Fruit fly (Drosophila melanogaster) whole organism, embryonic: Measurements from ENCODE around the gene PIP82.

Source experiments
- Abd-B ChIP-seq: fragments of 200-800 bp; sonication (Bioruptor generic); optimal IDR thresholded peaks from 2 replicates; lab custom pipeline; 2018; ENCODE audit warnings: missing biosample characterization, mild to moderate bottlenecking, missing genetic modification characterization, moderate library complexity
- Atf3 ChIP-seq: fragments of 200-800 bp; sonication (Bioruptor generic); optimal IDR thresholded peaks from 3 replicates; lab custom pipeline; 2016; ENCODE audit warnings: missing biosample characterization, missing genetic modification characterization
- B-H2 ChIP-seq: fragments of 200-800 bp; sonication (Bioruptor generic); optimal IDR thresholded peaks from 2 replicates; lab custom pipeline; 2018; ENCODE audit warnings: missing biosample characterization, mild to moderate bottlenecking, missing genetic modification characterization
- CG10209 ChIP-seq: fragments of 200-800 bp; sonication (Bioruptor generic); optimal IDR thresholded peaks from 3 replicates; lab custom pipeline; 2017; ENCODE audit warnings: missing biosample characterization, mild to moderate bottlenecking, missing genetic modification characterization, missing genetic modification reagents
- CG10366 ChIP-seq: fragments of 200-800 bp; sonication (Bioruptor generic); IDR thresholded peaks from 2 replicates; pipeline ENCODE4 v1.3.6; 2022; ENCODE audit warnings: missing biosample characterization, missing genetic modification characterization
- CG11398 ChIP-seq: fragments of 200-800 bp; sonication (Bioruptor generic); optimal IDR thresholded peaks from 2 replicates; lab custom pipeline; 2016; ENCODE audit warnings: missing biosample characterization, missing genetic modification characterization
- CG12071 ChIP-seq: fragments of 200-800 bp; sonication (Bioruptor generic); optimal IDR thresholded peaks from 3 replicates; lab custom pipeline; 2018; ENCODE audit warnings: missing biosample characterization, mild to moderate bottlenecking, missing genetic modification characterization
- CG12299 ChIP-seq: fragments of 200-800 bp; sonication (Bioruptor generic); optimal IDR thresholded peaks from 2 replicates; lab custom pipeline; 2018; ENCODE audit warnings: missing biosample characterization, mild to moderate bottlenecking, missing genetic modification characterization
- CG12744 ChIP-seq: fragments of 200-800 bp; sonication (Bioruptor generic); optimal IDR thresholded peaks from 2 replicates; lab custom pipeline; 2016; ENCODE audit warnings: missing biosample characterization, missing genetic modification characterization
- CG13287 ChIP-seq: fragments of 200-800 bp; sonication (Bioruptor generic); IDR thresholded peaks from 2 replicates; pipeline ENCODE4 v1.3.6; 2022; ENCODE audit warnings: missing biosample characterization, missing genetic modification characterization; ENCODE audit not compliant: partially characterized antibody
- CG14710 ChIP-seq: fragments of 200-800 bp; sonication (Bioruptor generic); optimal IDR thresholded peaks from 3 replicates; lab custom pipeline; 2019; ENCODE audit warnings: missing biosample characterization, mild to moderate bottlenecking, missing genetic modification characterization, moderate library complexity
- CG15601 ChIP-seq: fragments of 200-800 bp; sonication (Bioruptor generic); optimal IDR thresholded peaks from 3 replicates; lab custom pipeline; 2019; ENCODE audit warnings: missing biosample characterization, mild to moderate bottlenecking, missing genetic modification characterization, moderate library complexity
- CG17568 ChIP-seq: fragments of 200-800 bp; sonication (Bioruptor generic); optimal IDR thresholded peaks from 2 replicates; lab custom pipeline; 2018; ENCODE audit warnings: missing biosample characterization, mild to moderate bottlenecking, missing genetic modification characterization, moderate library complexity
- CG17829 ChIP-seq: fragments of 200-800 bp; optimal IDR thresholded peaks from 2 replicates; lab custom pipeline; 2019; ENCODE audit warnings: missing biosample characterization, mild to moderate bottlenecking, missing genetic modification characterization, moderate library complexity
- CG18619 ChIP-seq: fragments of 200-800 bp; sonication (Bioruptor generic); optimal IDR thresholded peaks from 3 replicates; lab custom pipeline; 2017; ENCODE audit warnings: missing biosample characterization, mild to moderate bottlenecking, missing genetic modification characterization
- CG18764 ChIP-seq: fragments of 200-800 bp; sonication (Bioruptor generic); optimal IDR thresholded peaks from 3 replicates; lab custom pipeline; 2016; ENCODE audit warnings: missing biosample characterization, missing genetic modification characterization
- CG2875 ChIP-seq: fragments of 200-800 bp; sonication (Bioruptor generic); optimal IDR thresholded peaks from 2 replicates; lab custom pipeline; 2017; ENCODE audit warnings: missing biosample characterization, mild to moderate bottlenecking, missing genetic modification characterization, missing genetic modification reagents
- CG3281 ChIP-seq: fragments of 200-800 bp; sonication (Bioruptor generic); optimal IDR thresholded peaks from 3 replicates; lab custom pipeline; 2017; ENCODE audit warnings: missing biosample characterization, mild to moderate bottlenecking, missing genetic modification characterization
- CG3838 ChIP-seq: fragments of 200-800 bp; sonication (Bioruptor generic); optimal IDR thresholded peaks from 3 replicates; lab custom pipeline; 2016; ENCODE audit warnings: missing biosample characterization, missing genetic modification characterization
- CG43689 ChIP-seq: fragments of 200-800 bp; sonication (Bioruptor generic); IDR thresholded peaks from 2 replicates; pipeline ENCODE4 v1.3.6; 2022; ENCODE audit warnings: missing biosample characterization, missing genetic modification characterization
- CG4707 ChIP-seq: fragments of 200-800 bp; sonication (Bioruptor generic); optimal IDR thresholded peaks from 2 replicates; lab custom pipeline; 2018; ENCODE audit warnings: missing biosample characterization, mild to moderate bottlenecking, missing genetic modification characterization, moderate library complexity
- CG5180 ChIP-seq: fragments of 200-800 bp; sonication (Bioruptor generic); optimal IDR thresholded peaks from 3 replicates; lab custom pipeline; 2017; ENCODE audit warnings: missing biosample characterization, missing genetic modification characterization, mild to moderate bottlenecking, moderate library complexity, missing genetic modification reagents
- CG6175 ChIP-seq: fragments of 200-800 bp; sonication (Bioruptor generic); IDR thresholded peaks from 3 replicates; pipeline ENCODE4 v1.3.6; 2022; ENCODE audit warnings: missing biosample characterization, missing genetic modification characterization
- CG7745 ChIP-seq: fragments of 200-800 bp; sonication (Bioruptor generic); optimal IDR thresholded peaks from 2 replicates; lab custom pipeline; 2018; ENCODE audit warnings: missing biosample characterization, mild to moderate bottlenecking, missing genetic modification characterization, moderate library complexity
- CG8478 ChIP-seq: fragments of >200 bp; optimal IDR thresholded peaks from 2 replicates; lab custom pipeline; 2018
- CG8944 ChIP-seq: fragments of 200-800 bp; sonication (Bioruptor generic); optimal IDR thresholded peaks from 3 replicates; lab custom pipeline; 2016; ENCODE audit warnings: missing biosample characterization, missing genetic modification characterization
- Dad ChIP-seq: fragments of 200-800 bp; sonication (Bioruptor generic); optimal IDR thresholded peaks from 3 replicates; lab custom pipeline; 2016; ENCODE audit warnings: missing biosample characterization, missing genetic modification characterization
- HLHmδ ChIP-seq: fragments of 200-800 bp; sonication (Bioruptor generic); optimal IDR thresholded peaks from 2 replicates; lab custom pipeline; 2018; ENCODE audit warnings: missing biosample characterization, mild to moderate bottlenecking, missing genetic modification characterization, moderate library complexity
- Pdp1 ChIP-seq, 2 experiments: fragments of 200-800 bp; sonication (Bioruptor generic); optimal IDR thresholded peaks; 3 replicates each; lab custom pipeline; 2016; ENCODE audit warnings: missing biosample characterization in 2 of 2, missing genetic modification characterization in 2 of 2, mild to moderate bottlenecking in 1 of 2, moderate library complexity in 1 of 2
- Scr ChIP-seq: fragments of 200-800 bp; sonication (Bioruptor generic); IDR thresholded peaks from 2 replicates; pipeline ENCODE4 v1.3.6; 2022; ENCODE audit warnings: missing biosample characterization, missing genetic modification characterization; ENCODE audit not compliant: partially characterized antibody
- Sox100B ChIP-seq: fragments of 200-800 bp; sonication (Bioruptor generic); optimal IDR thresholded peaks from 3 replicates; lab custom pipeline; 2018; ENCODE audit warnings: missing biosample characterization, mild to moderate bottlenecking, missing genetic modification characterization
- Sox102F ChIP-seq: fragments of 200-800 bp; sonication (Bioruptor generic); optimal IDR thresholded peaks from 2 replicates; lab custom pipeline; 2018; ENCODE audit warnings: missing biosample characterization, mild to moderate bottlenecking, missing genetic modification characterization, moderate library complexity
- Sry-β ChIP-seq: fragments of 200-800 bp; sonication (Bioruptor generic); optimal IDR thresholded peaks from 2 replicates; lab custom pipeline; 2018; ENCODE audit warnings: missing biosample characterization, mild to moderate bottlenecking, missing genetic modification characterization, moderate library complexity
- Stat92E ChIP-seq, 3 experiments: fragments of >200 bp in 2 of 3; fragments of 200-800 bp in 1 of 3; sonication (Bioruptor generic) in 1 of 3; optimal IDR thresholded peaks; 2 replicates each; lab custom pipeline; 2017 to 2019; ENCODE audit warnings: missing biosample characterization in 3 of 3, missing genetic modification characterization in 3 of 3, mild to moderate bottlenecking in 1 of 3, moderate library complexity in 1 of 3
- bcd ChIP-seq: fragments of 200-800 bp; sonication (Bioruptor generic); optimal IDR thresholded peaks from 2 replicates; lab custom pipeline; 2017; ENCODE audit warnings: missing biosample characterization, mild to moderate bottlenecking, missing genetic modification characterization
- br ChIP-seq: fragments of >200 bp; optimal IDR thresholded peaks from 2 replicates; lab custom pipeline; 2017
- cas ChIP-seq: fragments of 200-800 bp; sonication (Bioruptor generic); IDR thresholded peaks from 2 replicates; pipeline ENCODE4 v1.3.6; 2022; ENCODE audit warnings: missing biosample characterization, missing genetic modification characterization
- croc ChIP-seq: fragments of 200-800 bp; sonication (Bioruptor generic); conservative IDR thresholded peaks from 3 replicates; pipeline ENCODE4 v1.3.6; 2022; ENCODE audit warnings: missing biosample characterization, missing genetic modification characterization
- disco-r ChIP-seq: fragments of 200-800 bp; sonication (Bioruptor generic); optimal IDR thresholded peaks from 2 replicates; lab custom pipeline; 2016; ENCODE audit warnings: missing biosample characterization, missing genetic modification characterization
- fd96Cb ChIP-seq: fragments of 200-800 bp; sonication (Bioruptor generic); optimal IDR thresholded peaks from 2 replicates; lab custom pipeline; 2018; ENCODE audit warnings: missing biosample characterization, mild to moderate bottlenecking, missing genetic modification characterization, moderate library complexity
- ftz-f1 ChIP-seq: fragments of 200-800 bp; sonication (Bioruptor generic); optimal IDR thresholded peaks from 2 replicates; lab custom pipeline; 2016; ENCODE audit warnings: missing biosample characterization, missing genetic modification characterization
- gem ChIP-seq: fragments of 200-800 bp; sonication (Bioruptor generic); optimal IDR thresholded peaks from 2 replicates; lab custom pipeline; 2019; ENCODE audit warnings: missing biosample characterization, mild to moderate bottlenecking, missing genetic modification characterization, moderate library complexity
- gt ChIP-seq: fragments of 200-800 bp; sonication (Bioruptor generic); IDR thresholded peaks from 2 replicates; pipeline ENCODE4 v1.3.6; 2022; ENCODE audit warnings: missing biosample characterization, missing genetic modification characterization
- hb ChIP-seq: fragments of 200-800 bp; sonication (Bioruptor generic); IDR thresholded peaks from 3 replicates; pipeline ENCODE4 v1.3.6; 2022; ENCODE audit warnings: missing biosample characterization, missing genetic modification characterization; ENCODE audit not compliant: partially characterized antibody
- odd ChIP-seq: fragments of 200-800 bp; sonication (Bioruptor generic); optimal IDR thresholded peaks from 2 replicates; lab custom pipeline; 2017; ENCODE audit warnings: missing biosample characterization, mild to moderate bottlenecking, missing genetic modification characterization
- pfk ChIP-seq: fragments of 200-800 bp; sonication (Bioruptor generic); optimal IDR thresholded peaks from 2 replicates; lab custom pipeline; 2018; ENCODE audit warnings: missing biosample characterization, mild to moderate bottlenecking, missing genetic modification characterization, moderate library complexity
- pho ChIP-seq: fragments of 200-800 bp; sonication (Bioruptor generic); optimal IDR thresholded peaks from 2 replicates; lab custom pipeline; 2016; ENCODE audit warnings: missing biosample characterization, missing genetic modification characterization
- row ChIP-seq: fragments of 200-800 bp; sonication (Bioruptor generic); IDR thresholded peaks from 3 replicates; pipeline ENCODE4 v1.3.6; 2022; ENCODE audit warnings: missing biosample characterization, missing genetic modification characterization
- schlank ChIP-seq: fragments of 200-800 bp; sonication (Bioruptor generic); optimal IDR thresholded peaks from 2 replicates; lab custom pipeline; 2018; ENCODE audit warnings: missing biosample characterization, mild to moderate bottlenecking, missing genetic modification characterization
- vvl ChIP-seq: fragments of 200-800 bp; sonication (Bioruptor generic); IDR thresholded peaks from 2 replicates; pipeline ENCODE4 v1.3.6; 2022; ENCODE audit warnings: missing biosample characterization, missing genetic modification characterization

PIP82 gene

dm6 chrX:8492849-8493248, 36.6 kb downstream of the PIP82 start (continued):
- TF ChIP-seq CG13287 (GFP tag; lab: Robert Waterston, UW) = no peak
- peak; percentile 56 for TF ChIP-seq bcd (GFP tag; lab: Kevin White, UChicago)
- TF ChIP-seq CG17568 (GFP tag; lab: Kevin White, UChicago) = peak; percentile 39
- no peak for TF ChIP-seq CG12744 (GFP tag; lab: Kevin White, UChicago)
- no peak for TF ChIP-seq HLHmδ
- peak; percentile 39; the same call in 1 of the 2 replicates for TF ChIP-seq CG43689 (GFP tag; lab: Robert Waterston, UW)
- TF ChIP-seq Stat92E (GFP tag; optimal IDR thresholded peaks at IDR 0.05; lab: Kevin White, UChicago) = no peak
- TF ChIP-seq croc (GFP tag; lab: Robert Waterston, UW) = peak; percentile 68
- no peak for TF ChIP-seq schlank (tag; lab: Kevin White, UChicago)
- TF ChIP-seq CG2875 (GFP tag; lab: Kevin White, UChicago) = peak; percentile 78
- peak; percentile 48 for TF ChIP-seq CG14710 (tag; lab: Kevin White, UChicago)
- TF ChIP-seq Sry-β (GFP tag; lab: Kevin White, UChicago) = no peak
- peak; percentile 78 for TF ChIP-seq CG12071 (GFP tag; lab: Kevin White, UChicago)
- no peak for TF ChIP-seq hb
- TF ChIP-seq CG18764 (GFP tag; lab: Kevin White, UChicago) = peak; percentile 36
- peak; percentile 26 for TF ChIP-seq Dad (GFP tag; lab: Kevin White, UChicago)
- peak; percentile 73 for TF ChIP-seq CG17829 (tag; lab: Kevin White, UChicago)
- TF ChIP-seq vvl = peak; percentile 92
- TF ChIP-seq cas (GFP tag; lab: Robert Waterston, UW) = no peak
- no peak for TF ChIP-seq CG11398 (GFP tag; lab: Kevin White, UChicago)
- TF ChIP-seq CG3838 = no peak
- TF ChIP-seq CG8944 = peak; percentile 18
- TF ChIP-seq CG5180 (GFP tag; lab: Kevin White, UChicago) = peak; percentile 76
- TF ChIP-seq CG10209 (GFP tag; lab: Kevin White, UChicago) = peak; percentile 73
- peak; percentile 57 for TF ChIP-seq CG18619 (GFP tag; lab: Kevin White, UChicago)
- peak; percentile 9 for TF ChIP-seq CG12299 (tag; lab: Kevin White, UChicago)
- peak; percentile 91 for TF ChIP-seq Sox102F
- TF ChIP-seq fd96Cb (tag; lab: Kevin White, UChicago) = peak; percentile 85
- no peak for TF ChIP-seq pfk (GFP tag; lab: Kevin White, UChicago)
- TF ChIP-seq gem (tag; lab: Kevin White, UChicago) = peak; percentile 84
- no peak for TF ChIP-seq CG8478 (lab: Kevin White, UChicago)
- TF ChIP-seq CG15601 (tag; lab: Kevin White, UChicago) = peak; percentile 66
- TF ChIP-seq odd (GFP tag; lab: Kevin White, UChicago) = peak; percentile 62
- peak; percentile 87 for TF ChIP-seq CG10366 (GFP tag; lab: Robert Waterston, UW)
- TF ChIP-seq B-H2 = no peak
- TF ChIP-seq CG4707 (GFP tag; lab: Kevin White, UChicago) = peak; percentile 49
- 0 out of 3 replicates have a peak, but pooled peaks have one; percentile 17 for TF ChIP-seq CG6175 (GFP tag; lab: Robert Waterston, UW)
- TF ChIP-seq br = no peak
- TF ChIP-seq gt (GFP tag; lab: Robert Waterston, UW) = 0 out of 2 replicates have a peak, but pooled peaks have one; percentile 28
- TF ChIP-seq CG7745 (tag; lab: Kevin White, UChicago) = no peak
- peak; percentile 37 for TF ChIP-seq CG3281 (GFP tag; lab: Kevin White, UChicago)
- TF ChIP-seq pho (GFP tag; lab: Kevin White, UChicago) = no peak
- peak; percentile 80 for TF ChIP-seq Sox100B
- no peak for TF ChIP-seq Scr (GFP tag; lab: Robert Waterston, UW)
- TF ChIP-seq Abd-B (GFP tag; lab: Kevin White, UChicago) = peak; percentile 68
- no peak for TF ChIP-seq disco-r (GFP tag; lab: Kevin White, UChicago)
- no peak for TF ChIP-seq Atf3
- no peak for TF ChIP-seq ftz-f1 (GFP tag; lab: Kevin White, UChicago)
- TF ChIP-seq Pdp1 (GFP tag; optimal IDR thresholded peaks at IDR 0.05; lab: Kevin White, UChicago) = peak; percentile 17 to 46
- TF ChIP-seq row (GFP tag; lab: Robert Waterston, UW) = peak; percentile 80
